Worm (Caenorhabditis elegans): ENCODE results near the gene K06A1.2.

ce11 chrII:6484876-6485526, 41.2 kb downstream of the K06A1.2 start, which contains the start of the genes lido-16 and plpp-1.2:
- TF ChIP-seq klf-2 (GFP tag; conservative IDR thresholded peaks at IDR 0.05) (no peak), T22C8.4 (GFP tag; IDR thresholded peaks at IDR 0.05) (no peak), cog-1 (tag; optimal IDR thresholded peaks at IDR 0.05) (no peak)
